Worm (Caenorhabditis elegans): ENCODE results near the gene srg-59.

ce11 chrV:2684227-2684626 is 40.9 kb downstream of the srg-59 start:
- TF ChIP-seq pha-4 (GFP tag; IDR thresholded peaks at IDR 0.05) (no peak), pha-4 (tag; optimal IDR thresholded peaks at IDR 0.05) (no peak), zip-11 (GFP tag; IDR thresholded peaks at IDR 0.05) (no peak), fkh-10 (GFP tag; optimal IDR thresholded peaks at IDR 0.05) (no peak), zag-1 (tag; optimal IDR thresholded peaks at IDR 0.05) (no peak)
